Worm (Caenorhabditis elegans) whole organism, L1 larva: ENCODE data around the gene clec-214.

Source experiments
- ama-1 ChIP-seq: fragments of 150-350 bp; optimal IDR thresholded peaks from 2 replicates; lab custom pipeline; 2014
- fkh-10 ChIP-seq: sonication (generic microtip); optimal IDR thresholded peaks from 2 replicates; lab custom pipeline; 2017; ENCODE audit warnings: missing biosample characterization, missing genetic modification reagents, missing genetic modification characterization
- fos-1 ChIP-seq: fragments of 150-350 bp; optimal IDR thresholded peaks from 2 replicates; lab custom pipeline; 2014; ENCODE audit warnings: missing biosample characterization, missing genetic modification characterization
- mdl-1 ChIP-seq, 2 experiments: fragments of 150-350 bp; optimal IDR thresholded peaks; 2 replicates each; lab custom pipeline; 2014 to 2017; ENCODE audit warnings: missing biosample characterization in 2 of 2, missing genetic modification characterization in 2 of 2, inconsistent platforms in 1 of 2
- nhr-20 ChIP-seq: sonication (generic microtip); optimal IDR thresholded peaks from 2 replicates; lab custom pipeline; 2016; ENCODE audit warnings: mild to moderate bottlenecking, missing genetic modification characterization, missing compliant biosample characterization
- xbp-1 ChIP-seq: sonication (generic microtip); optimal IDR thresholded peaks from 2 replicates; lab custom pipeline; 2016; ENCODE audit warnings: missing genetic modification characterization, missing compliant biosample characterization
- ztf-4 ChIP-seq: fragments of 150-350 bp; optimal IDR thresholded peaks from 2 replicates; lab custom pipeline; 2014; ENCODE audit warnings: missing biosample characterization, missing genetic modification characterization

- TF ChIP-seq ama-1 (no peak), fos-1 (tag; lab: Kevin White, UChicago) (no peak), nhr-20 (no peak), xbp-1 (tag; lab: Kevin White, UChicago) (no peak), fkh-10 (GFP tag; lab: Kevin White, UChicago) (no peak), ztf-4 (no peak), mdl-1 (tag; optimal IDR thresholded peaks at IDR 0.05; lab: Kevin White, UChicago) (no peak)
Measured at ce11 chrV:7641718-7642117, 31.5 kb downstream of the clec-214 start.
